Worm (Caenorhabditis elegans): Measurements from ENCODE around the gene Y38E10A.22.
"Not testable (repeated sequence)": the region's sequence is repeated elsewhere in the genome, so short reads cannot be mapped to it uniquely, and the experiment has no call there.

Gene Y38E10A.22

ce11 chrII:12625673-12626072, 51.9 kb downstream of the Y38E10A.22 start (continued):
- peak in 1 of 3 experiments; percentile 33 for TF ChIP-seq dpl-1 (GFP tag; optimal IDR thresholded peaks at IDR 0.05)
- peak; percentile 79 for TF ChIP-seq blmp-1 (tag; optimal IDR thresholded peaks at IDR 0.05)
- TF ChIP-seq elt-3 (tag; optimal IDR thresholded peaks at IDR 0.05), result peak; percentile 68 to 97 (median 94)

ce11 chrII:12624433-12624832, 53.2 kb downstream of the Y38E10A.22 start, which contains the start of gene Y38E10A.14:
Gene Y38E10A.14 (minus strand): TSS chrII:12624533.
- not testable (repeated sequence) for TF ChIP-seq nhr-90 (tag; optimal IDR thresholded peaks at IDR 0.05; ENCODE audit: poor library complexity); egl-13 (tag; optimal IDR thresholded peaks at IDR 0.05); sup-37 (GFP tag; optimal IDR thresholded peaks at IDR 0.05)

DNA sequence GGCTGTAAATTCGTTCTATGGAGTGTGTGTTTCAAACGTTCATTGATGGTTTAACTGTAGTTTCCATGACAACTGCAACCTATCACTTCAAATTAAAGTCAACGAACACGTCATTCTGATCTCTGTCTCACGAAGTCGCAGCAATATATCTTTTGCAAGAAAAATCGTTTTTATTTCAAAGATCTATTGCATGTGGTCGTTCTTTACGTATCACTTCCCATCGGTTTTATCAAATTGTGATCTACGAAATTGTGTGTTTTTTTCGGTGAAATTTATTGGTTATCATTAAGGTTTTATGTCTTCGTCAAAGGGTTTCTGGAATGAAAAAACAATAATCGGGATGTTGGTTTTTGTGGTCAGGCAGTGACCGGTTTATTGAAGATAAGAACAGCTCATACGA, 54.8 kb downstream of the Y38E10A.22 start:
- TF ChIP-seq nhr-77 (tag; optimal IDR thresholded peaks at IDR 0.05), result no peak
- peak; percentile 50 for TF ChIP-seq nhr-85 (tag)
- no peak for TF ChIP-seq ets-5 (GFP tag; IDR thresholded peaks at IDR 0.05)
- no peak for TF ChIP-seq zip-4 (GFP tag; optimal IDR thresholded peaks at IDR 0.05)
- TF ChIP-seq lin-35 (GFP tag; optimal IDR thresholded peaks at IDR 0.05), result peak in 1 of 2 experiments; percentile 22
- TF ChIP-seq nhr-20 (tag; optimal IDR thresholded peaks at IDR 0.05), result peak; percentile 41
- peak in 2 of 6 experiments; percentile 3 to 58 for TF ChIP-seq elt-3 (tag; optimal IDR thresholded peaks at IDR 0.05)
- TF ChIP-seq efl-1 (optimal IDR thresholded peaks at IDR 0.05), result no peak
- TF ChIP-seq efl-1 (GFP tag; optimal IDR thresholded peaks at IDR 0.05 in 1 of 2), result no peak
- TF ChIP-seq nhr-47 (tag; optimal IDR thresholded peaks at IDR 0.05), result no peak

All from whole organism, L1 larva.